Worm (Caenorhabditis elegans): ENCODE measurements around the gene algn-14.

ce11 chrIV:3781539-3781938 lies 21.7 kb downstream of the algn-14 start:
- TF ChIP-seq nhr-11 (tag; optimal IDR thresholded peaks at IDR 0.05): no peak
- TF ChIP-seq ceh-28 (tag; optimal IDR thresholded peaks at IDR 0.05): no peak
- TF ChIP-seq nhr-237 (tag; optimal IDR thresholded peaks at IDR 0.05): no peak
- TF ChIP-seq unc-62 (GFP tag; optimal IDR thresholded peaks at IDR 0.05): no peak

Data from whole organism, L3 larva.